Worm (Caenorhabditis elegans): ENCODE data around the gene ptp-4A2.

The ptp-4A2 gene

ce11 chrX:3979146-3979545 is 36.0 kb upstream of the ptp-4A2 start:
- TF ChIP-seq nhr-48 (tag; optimal IDR thresholded peaks at IDR 0.05) (no peak), aha-1 (tag) (peak; percentile 56), unc-62 (GFP tag; optimal IDR thresholded peaks at IDR 0.05 in 1 of 2) (peak in 1 of 2 experiments; percentile 53), unc-62 (tag; optimal IDR thresholded peaks at IDR 0.05) (no peak)

- TF ChIP-seq daf-19 (GFP tag; conservative IDR thresholded peaks at IDR 0.05) (no peak), arid-1 (GFP tag; conservative IDR thresholded peaks at IDR 0.05) (no peak)
Measured at ce11 chrX:3977271-3977670, 34.2 kb upstream of the ptp-4A2 start.

DNA sequence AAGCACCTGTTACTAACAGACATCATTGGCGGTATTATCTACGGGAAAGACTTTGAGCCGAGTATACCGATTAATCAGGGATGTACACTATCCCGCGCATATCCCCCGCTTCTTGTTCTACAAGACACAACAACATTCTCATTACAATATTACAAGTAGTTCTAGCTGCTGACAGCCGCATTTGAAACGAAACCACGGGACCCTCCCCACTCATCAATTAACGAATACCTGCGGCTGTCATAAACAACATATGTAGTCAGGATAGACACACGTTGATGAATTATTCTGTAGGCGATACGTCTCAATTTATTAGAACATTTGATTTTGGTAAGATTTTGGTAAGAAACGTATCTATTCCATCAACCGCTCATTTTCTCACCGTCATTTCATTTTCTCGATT is 33.6 kb upstream of the ptp-4A2 start:
- TF ChIP-seq nhr-111 (GFP tag; optimal IDR thresholded peaks at IDR 0.05) (no peak), F10B5.3 (tag; optimal IDR thresholded peaks at IDR 0.05) (no peak), aha-1 (tag) (peak; percentile 20), unc-62 (GFP tag; optimal IDR thresholded peaks at IDR 0.05 in 1 of 2) (peak in 1 of 2 experiments; percentile 11), unc-62 (tag; optimal IDR thresholded peaks at IDR 0.05) (no peak), gei-8 (GFP tag; optimal IDR thresholded peaks at IDR 0.05) (no peak)

ce11 chrX:3974160-3974559 is 31.0 kb upstream of the ptp-4A2 start:
- TF ChIP-seq mxl-3 (GFP tag; optimal IDR thresholded peaks at IDR 0.05): no peak
- no peak for TF ChIP-seq F26F4.8 (GFP tag; conservative IDR thresholded peaks at IDR 0.05)
- TF ChIP-seq cey-2 (tag; optimal IDR thresholded peaks at IDR 0.05; ENCODE audit: borderline replicate concordance, insufficient read depth): no peak
- TF ChIP-seq ceh-62 (tag; optimal IDR thresholded peaks at IDR 0.05): no peak
- no peak for TF ChIP-seq unc-39 (tag; optimal IDR thresholded peaks at IDR 0.05)
- TF ChIP-seq spr-1 (tag; optimal IDR thresholded peaks at IDR 0.05): no peak
- TF ChIP-seq ceh-32 (tag; optimal IDR thresholded peaks at IDR 0.05; ENCODE audit: poor library complexity): no peak
- TF ChIP-seq Y105C5A.15 (GFP tag; IDR thresholded peaks at IDR 0.05): no peak
- TF ChIP-seq nhr-237 (tag; optimal IDR thresholded peaks at IDR 0.05): no peak
- peak in 1 of 2 experiments; percentile 83 for TF ChIP-seq unc-62 (GFP tag; optimal IDR thresholded peaks at IDR 0.05 in 1 of 2)
- TF ChIP-seq unc-62 (tag; optimal IDR thresholded peaks at IDR 0.05): no peak
- no peak for TF ChIP-seq mxl-2 (GFP tag; conservative IDR thresholded peaks at IDR 0.05)
- TF ChIP-seq vab-7 (GFP tag; IDR thresholded peaks at IDR 0.05): no peak
- TF ChIP-seq hlh-30 (tag; optimal IDR thresholded peaks at IDR 0.05; ENCODE audit: insufficient read depth): peak; percentile 9
- TF ChIP-seq nhr-6 (tag; optimal IDR thresholded peaks at IDR 0.05): no peak
- peak; percentile 38 for TF ChIP-seq hlh-11 (tag; optimal IDR thresholded peaks at IDR 0.05)
- no peak for TF ChIP-seq nhr-77 (tag; optimal IDR thresholded peaks at IDR 0.05)

- TF ChIP-seq unc-62 (GFP tag; optimal IDR thresholded peaks at IDR 0.05 in 1 of 2) (peak in 1 of 2 experiments; percentile 61), unc-62 (tag; optimal IDR thresholded peaks at IDR 0.05) (no peak), mxl-3 (GFP tag; optimal IDR thresholded peaks at IDR 0.05) (no peak)
Measured at ce11 chrX:3973534-3973933, 30.4 kb upstream of the ptp-4A2 start, which contains the start of gene C16B8.4. Gene C16B8.4, minus strand, starts transcription at chrX:3973634.

DNA sequence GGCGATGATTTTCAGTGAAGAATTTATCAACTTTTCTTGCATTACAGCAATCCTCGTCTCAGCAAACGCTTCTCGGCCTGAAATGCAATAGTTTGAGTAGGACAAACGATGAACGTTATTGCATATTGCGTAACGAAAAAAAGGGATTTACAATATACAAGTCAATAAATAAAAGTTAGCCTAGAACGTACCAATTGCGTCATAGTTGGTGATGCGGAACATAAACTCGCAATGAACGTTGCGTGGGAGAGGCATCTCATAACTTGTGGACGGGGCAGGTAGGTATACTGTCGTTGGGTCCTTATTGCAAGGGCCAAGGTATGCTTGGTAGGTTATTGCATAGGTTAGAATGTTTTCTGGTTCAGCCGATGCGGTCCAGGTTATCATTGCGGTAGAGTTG is 27.7 kb upstream of the ptp-4A2 start:
- no peak for TF ChIP-seq Y48G9A.11 (GFP tag; IDR thresholded peaks at IDR 0.05)
- no peak for TF ChIP-seq ces-1 (GFP tag; optimal IDR thresholded peaks at IDR 0.05)
- no peak for TF ChIP-seq rbr-2 (tag; optimal IDR thresholded peaks at IDR 0.05)
- no peak for TF ChIP-seq ceh-28 (tag; optimal IDR thresholded peaks at IDR 0.05)
- TF ChIP-seq nhr-41 (GFP tag; IDR thresholded peaks at IDR 0.05): no peak
- no peak for TF ChIP-seq mdt-29 (GFP tag; IDR thresholded peaks at IDR 0.05)
- no peak for TF ChIP-seq daf-12 (tag; optimal IDR thresholded peaks at IDR 0.05)
- no peak for TF ChIP-seq egl-43 (GFP tag; IDR thresholded peaks at IDR 0.05)
- TF ChIP-seq dve-1 (tag; optimal IDR thresholded peaks at IDR 0.05; ENCODE audit: insufficient read depth): no peak
- no peak for TF ChIP-seq mes-2 (tag; optimal IDR thresholded peaks at IDR 0.05; ENCODE audit: poor library complexity, severe bottlenecking)
- TF ChIP-seq dmd-6 (GFP tag; IDR thresholded peaks at IDR 0.05): no peak
- TF ChIP-seq madf-9 (GFP tag; conservative IDR thresholded peaks at IDR 0.05): no peak
- TF ChIP-seq snpc-1.2 (GFP tag; IDR thresholded peaks at IDR 0.05): no peak
- no peak for TF ChIP-seq spr-1 (tag; optimal IDR thresholded peaks at IDR 0.05)

Measured in whole organism, L4 larva.